Worm (Caenorhabditis elegans) whole organism, early embryonic: Measurements from ENCODE around the gene mrps-14.

Experiments
- F13C5.2 ChIP-seq: sonication (generic microtip); optimal IDR thresholded peaks from 2 replicates; lab custom pipeline; 2017; ENCODE audit warnings: mild to moderate bottlenecking, missing genetic modification characterization, inconsistent platforms, missing compliant biosample characterization
- aly-1 ChIP-seq: sonication (generic microtip); optimal IDR thresholded peaks from 2 replicates; lab custom pipeline; 2016; ENCODE audit warnings: missing genetic modification characterization, missing compliant biosample characterization
- ama-1 ChIP-seq: fragments of 150-350 bp; optimal IDR thresholded peaks from 2 replicates; lab custom pipeline; 2014
- ceh-13 ChIP-seq: fragments of 200-800 bp; sonication (Bioruptor generic); optimal IDR thresholded peaks from 2 replicates; lab custom pipeline; 2018; ENCODE audit warnings: mild to moderate bottlenecking, missing genetic modification characterization, missing compliant biosample characterization
- ceh-36 ChIP-seq: sonication (generic microtip); optimal IDR thresholded peaks from 2 replicates; lab custom pipeline; 2016; ENCODE audit warnings: missing genetic modification characterization, inconsistent platforms, missing compliant biosample characterization
- ets-7 ChIP-seq: sonication (generic microtip); optimal IDR thresholded peaks from 2 replicates; lab custom pipeline; 2016; ENCODE audit warnings: missing genotype, missing genetic modification characterization, missing compliant biosample characterization
- flt-1 ChIP-seq: fragments of 200-800 bp; sonication (Bioruptor generic); IDR thresholded peaks from 2 replicates; pipeline ENCODE4 v1.3.6; 2022; ENCODE audit warnings: missing genetic modification characterization, missing compliant biosample characterization
- hmg-4 ChIP-seq: fragments of 200-800 bp; sonication (Bioruptor generic); optimal IDR thresholded peaks from 2 replicates; lab custom pipeline; 2018; ENCODE audit warnings: mild to moderate bottlenecking, missing genetic modification characterization, missing compliant biosample characterization
- tbx-11 ChIP-seq: fragments of 200-800 bp; sonication (Bioruptor generic); IDR thresholded peaks from 2 replicates; pipeline ENCODE4 v1.3.6; 2022; ENCODE audit warnings: missing genetic modification characterization, missing compliant biosample characterization
- tra-4 ChIP-seq: sonication (generic microtip); optimal IDR thresholded peaks from 2 replicates; lab custom pipeline; 2017; ENCODE audit warnings: missing genetic modification characterization, missing compliant biosample characterization

DNA sequence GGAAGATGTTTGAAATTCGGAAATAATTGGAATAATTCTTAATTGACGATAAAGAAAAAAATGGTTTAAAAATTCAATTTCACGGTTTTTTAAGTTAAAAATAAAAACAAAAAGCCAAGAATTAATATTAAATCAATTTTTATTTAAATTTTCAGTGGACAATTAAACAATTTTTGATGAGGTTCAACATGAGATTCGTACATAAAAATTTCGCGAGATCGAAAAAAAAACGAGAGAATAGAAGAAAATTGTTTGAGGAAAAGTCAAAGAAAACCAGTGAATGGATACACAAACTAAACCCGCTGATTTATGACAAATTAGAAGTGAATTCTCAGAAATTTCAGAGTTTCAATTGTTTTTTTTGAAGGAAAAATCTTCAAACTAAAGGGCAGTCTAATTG, 27.8 kb upstream of the mrps-14 start, which contains the start of gene F54B3.2:
- TF ChIP-seq ama-1 (lab: Kevin White, UChicago) = no peak
- TF ChIP-seq ets-7 = no peak
- no peak for TF ChIP-seq tra-4 (tag; lab: Kevin White, UChicago)
- no peak for TF ChIP-seq hmg-4 (GFP tag; lab: Kevin White, UChicago)
- TF ChIP-seq F13C5.2 = no peak
- TF ChIP-seq flt-1 (GFP tag; lab: Robert Waterston, UW) = no peak
- no peak for TF ChIP-seq ceh-13 (GFP tag; lab: Kevin White, UChicago)
- no peak for TF ChIP-seq ceh-36 (tag; lab: Kevin White, UChicago)
- no peak for TF ChIP-seq aly-1 (tag; lab: Kevin White, UChicago)
- no peak for TF ChIP-seq tbx-11 (GFP tag; lab: Robert Waterston, UW)
